Fruit fly (Drosophila melanogaster) whole organism, embryonic: ENCODE measurements around the gene Pif1A.

Experiments
- CG12769 ChIP-seq: fragments of 200-800 bp; sonication (Bioruptor generic); optimal IDR thresholded peaks from 2 replicates; lab custom pipeline; 2019; ENCODE audit warnings: missing biosample characterization, mild to moderate bottlenecking, missing genetic modification characterization, moderate library complexity
- CG13296 ChIP-seq: fragments of 200-800 bp; sonication (Bioruptor generic); optimal IDR thresholded peaks from 3 replicates; lab custom pipeline; 2018; ENCODE audit warnings: missing biosample characterization, mild to moderate bottlenecking, missing genetic modification characterization
- CG13894 ChIP-seq: fragments of 200-800 bp; sonication (Bioruptor generic); optimal IDR thresholded peaks from 3 replicates; lab custom pipeline; 2018; ENCODE audit warnings: missing biosample characterization, mild to moderate bottlenecking, missing genetic modification characterization, moderate library complexity
- CG15514 ChIP-seq: fragments of 200-800 bp; sonication (Bioruptor generic); optimal IDR thresholded peaks from 3 replicates; lab custom pipeline; 2017; ENCODE audit warnings: missing biosample characterization, missing genetic modification characterization, mild to moderate bottlenecking, moderate library complexity, missing genetic modification reagents
- CG2129 ChIP-seq: fragments of 200-800 bp; sonication (Bioruptor generic); IDR thresholded peaks from 2 replicates; pipeline ENCODE4 v1.3.6; 2022; ENCODE audit warnings: missing biosample characterization, missing genetic modification characterization; ENCODE audit not compliant: partially characterized antibody
- CG30020 ChIP-seq: fragments of 200-800 bp; optimal IDR thresholded peaks from 2 replicates; lab custom pipeline; 2019; ENCODE audit warnings: missing biosample characterization, mild to moderate bottlenecking, missing genetic modification characterization, moderate library complexity
- CG31224 ChIP-seq: fragments of 200-800 bp; sonication (Bioruptor generic); IDR thresholded peaks from 2 replicates; pipeline ENCODE4 v1.3.6; 2022; ENCODE audit warnings: missing biosample characterization, missing genetic modification characterization
- CG33557 ChIP-seq: fragments of 200-800 bp; sonication (Bioruptor generic); optimal IDR thresholded peaks from 2 replicates; lab custom pipeline; 2019; ENCODE audit warnings: missing biosample characterization, mild to moderate bottlenecking, missing genetic modification characterization, moderate library complexity
- CG34376 ChIP-seq: fragments of 200-800 bp; sonication (Bioruptor generic); optimal IDR thresholded peaks from 2 replicates; lab custom pipeline; 2018; ENCODE audit warnings: missing biosample characterization, mild to moderate bottlenecking, missing genetic modification characterization
- CG4820 ChIP-seq: fragments of 200-800 bp; sonication (Bioruptor generic); optimal IDR thresholded peaks from 3 replicates; lab custom pipeline; 2016; ENCODE audit warnings: missing biosample characterization, missing genetic modification characterization
- CG6765 ChIP-seq: fragments of 200-800 bp; sonication (Bioruptor generic); optimal IDR thresholded peaks from 3 replicates; lab custom pipeline; 2017; ENCODE audit warnings: missing biosample characterization, mild to moderate bottlenecking, missing genetic modification characterization
- CG7987 ChIP-seq: fragments of 200-800 bp; sonication (Bioruptor generic); optimal IDR thresholded peaks from 2 replicates; lab custom pipeline; 2018; ENCODE audit warnings: missing biosample characterization, mild to moderate bottlenecking, missing genetic modification characterization, moderate library complexity
- CG8290 ChIP-seq, 3 experiments: fragments of 200-800 bp; sonication (Bioruptor generic); optimal IDR thresholded peaks; 2 replicates each; lab custom pipeline; 2016 to 2019; ENCODE audit warnings: missing biosample characterization in 3 of 3, missing genetic modification characterization in 3 of 3, mild to moderate bottlenecking in 2 of 3, moderate library complexity in 1 of 3
- Deaf1 ChIP-seq: fragments of 200-800 bp; optimal IDR thresholded peaks from 3 replicates; lab custom pipeline; 2019; ENCODE audit warnings: missing biosample characterization, mild to moderate bottlenecking, missing genetic modification characterization, moderate library complexity
- ERR ChIP-seq: fragments of 200-800 bp; sonication (Bioruptor generic); optimal IDR thresholded peaks from 2 replicates; lab custom pipeline; 2016; ENCODE audit warnings: missing biosample characterization, missing genetic modification characterization
- Eip74EF ChIP-seq, 2 experiments: fragments of 200-800 bp in 1 of 2; fragments of >200 bp in 1 of 2; sonication (Bioruptor generic) in 1 of 2; optimal IDR thresholded peaks; 2 replicates each; lab custom pipeline; 2017 to 2019; ENCODE audit warnings: missing biosample characterization in 2 of 2, missing genetic modification characterization in 2 of 2, mild to moderate bottlenecking in 1 of 2, moderate library complexity in 1 of 2
- Ets97D ChIP-seq: fragments of 200-800 bp; sonication (Bioruptor generic); optimal IDR thresholded peaks from 3 replicates; lab custom pipeline; 2016; ENCODE audit warnings: missing biosample characterization, missing genetic modification characterization
- Hmr ChIP-seq: fragments of 200-800 bp; sonication (Bioruptor generic); optimal IDR thresholded peaks from 3 replicates; lab custom pipeline; 2017; ENCODE audit warnings: mild to moderate bottlenecking, missing biosample characterization, missing genetic modification reagents, missing genetic modification characterization
- Hmx ChIP-seq: fragments of 200-800 bp; sonication (Bioruptor generic); optimal IDR thresholded peaks from 2 replicates; lab custom pipeline; 2016; ENCODE audit warnings: missing biosample characterization, missing genetic modification characterization
- Hr78 ChIP-seq, 2 experiments: fragments of 200-800 bp in 1 of 2; fragments of >200 bp in 1 of 2; sonication (Bioruptor generic) in 1 of 2; optimal IDR thresholded peaks; 2 replicates each; lab custom pipeline; 2017 to 2019; ENCODE audit warnings: missing biosample characterization in 2 of 2, missing genetic modification characterization in 2 of 2, mild to moderate bottlenecking in 1 of 2, moderate library complexity in 1 of 2
- Med ChIP-seq: fragments of 200-800 bp; sonication (Bioruptor generic); peaks from one replicate; lab custom pipeline; 2016; ENCODE audit warnings: missing biosample characterization, missing genetic modification characterization, mild to moderate bottlenecking, inconsistent platforms, moderate library complexity
- NC2β ChIP-seq: fragments of 200-800 bp; sonication (Bioruptor generic); optimal IDR thresholded peaks from 2 replicates; lab custom pipeline; 2016; ENCODE audit warnings: missing biosample characterization, missing genetic modification characterization
- Nf-YB ChIP-seq: fragments of 200-800 bp; sonication (Bioruptor generic); optimal IDR thresholded peaks from 3 replicates; lab custom pipeline; 2019; ENCODE audit warnings: missing biosample characterization, mild to moderate bottlenecking, missing genetic modification characterization, moderate library complexity
- abd-A ChIP-seq: fragments of 200-800 bp; sonication (Bioruptor generic); optimal IDR thresholded peaks from 3 replicates; lab custom pipeline; 2019; ENCODE audit warnings: missing biosample characterization, mild to moderate bottlenecking, missing genetic modification characterization, moderate library complexity
- bigmax ChIP-seq: fragments of 200-800 bp; sonication (Bioruptor generic); optimal IDR thresholded peaks from 2 replicates; lab custom pipeline; 2018; ENCODE audit warnings: missing biosample characterization, mild to moderate bottlenecking, missing genetic modification characterization
- chinmo ChIP-seq: fragments of 200-800 bp; sonication (Bioruptor generic); IDR thresholded peaks from 4 replicates; pipeline ENCODE4 v1.3.6; 2022; ENCODE audit warnings: missing biosample characterization, missing genetic modification characterization; ENCODE audit not compliant: partially characterized antibody
- dati ChIP-seq: fragments of 200-800 bp; sonication (Bioruptor generic); IDR thresholded peaks from 2 replicates; pipeline ENCODE4 v1.3.6; 2022; ENCODE audit warnings: missing biosample characterization, missing genetic modification characterization
- dysf ChIP-seq: fragments of 200-800 bp; sonication (Bioruptor generic); IDR thresholded peaks from 3 replicates; pipeline ENCODE4 v1.3.6; 2022; ENCODE audit warnings: missing biosample characterization, missing genetic modification characterization
- h ChIP-seq: fragments of >200 bp; optimal IDR thresholded peaks from 2 replicates; lab custom pipeline; 2017
- lab ChIP-seq: fragments of 200-800 bp; sonication (Bioruptor generic); optimal IDR thresholded peaks from 3 replicates; lab custom pipeline; 2017; ENCODE audit warnings: missing biosample characterization, missing genetic modification characterization, mild to moderate bottlenecking, moderate library complexity, missing genetic modification reagents
- mld ChIP-seq: fragments of 200-800 bp; sonication (Bioruptor generic); IDR thresholded peaks from 3 replicates; pipeline ENCODE4 v1.3.6; 2022; ENCODE audit warnings: missing biosample characterization, missing genetic modification characterization; ENCODE audit not compliant: partially characterized antibody
- nerfin-1 ChIP-seq: fragments of 200-800 bp; sonication (Bioruptor generic); optimal IDR thresholded peaks from 3 replicates; lab custom pipeline; 2019; ENCODE audit warnings: missing biosample characterization, mild to moderate bottlenecking, missing genetic modification characterization, moderate library complexity
- nom ChIP-seq: fragments of 200-800 bp; sonication (Bioruptor generic); optimal IDR thresholded peaks from 2 replicates; lab custom pipeline; 2017; ENCODE audit warnings: missing biosample characterization, missing genetic modification characterization, mild to moderate bottlenecking, moderate library complexity, missing genetic modification reagents
- pzg ChIP-seq: fragments of 200-800 bp; sonication (Bioruptor generic); optimal IDR thresholded peaks from 3 replicates; lab custom pipeline; 2018; ENCODE audit warnings: missing biosample characterization, mild to moderate bottlenecking, missing genetic modification characterization, moderate library complexity
- scrt ChIP-seq: fragments of 200-800 bp; sonication (Bioruptor generic); optimal IDR thresholded peaks from 2 replicates; lab custom pipeline; 2018; ENCODE audit warnings: missing biosample characterization, mild to moderate bottlenecking, missing genetic modification characterization, moderate library complexity
- sisA ChIP-seq: fragments of 200-800 bp; sonication (Bioruptor generic); IDR thresholded peaks from 2 replicates; pipeline ENCODE4 v1.3.6; 2022; ENCODE audit warnings: missing biosample characterization, missing genetic modification characterization
- vvl ChIP-seq: fragments of 200-800 bp; sonication (Bioruptor generic); IDR thresholded peaks from 2 replicates; pipeline ENCODE4 v1.3.6; 2022; ENCODE audit warnings: missing biosample characterization, missing genetic modification characterization

The Pif1A gene

dm6 chr3R:8805388-8805852, 4.4 kb upstream of the Pif1A start, which contains the start of gene CG9839 (continued):
- no peak for TF ChIP-seq dati (GFP tag; lab: Robert Waterston, UW)

DNA sequence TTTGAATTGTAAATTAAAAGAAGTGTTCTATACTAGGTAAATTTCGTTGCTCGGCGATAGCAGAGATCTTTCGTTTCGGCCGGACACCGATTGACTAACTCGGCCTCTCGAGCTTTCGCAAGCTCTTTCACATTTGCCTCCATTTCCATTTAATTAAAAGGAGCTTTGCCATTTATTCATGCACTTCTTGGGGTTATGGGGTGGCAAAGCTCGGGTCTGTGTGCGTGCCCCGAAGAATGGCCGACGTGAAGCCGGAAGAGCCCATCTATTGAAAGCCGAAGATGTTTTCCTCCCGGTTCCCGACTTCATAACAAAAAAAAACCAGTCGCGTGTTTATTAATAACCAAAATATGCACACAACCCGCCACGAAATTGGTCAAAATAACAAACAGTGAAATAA, 1.1 kb downstream of the Pif1A start:
- TF ChIP-seq CG31224 (GFP tag; lab: Robert Waterston, UW) (no peak), CG7987 (GFP tag; lab: Kevin White, UChicago) (peak; percentile 12), bigmax (peak; percentile 33), Hmx (GFP tag; lab: Kevin White, UChicago) (no peak), CG15514 (GFP tag; lab: Kevin White, UChicago) (peak; percentile 10), CG13296 (GFP tag; lab: Kevin White, UChicago) (peak; percentile 38), chinmo (GFP tag; lab: Robert Waterston, UW) (peak; percentile 89), Hmr (GFP tag; lab: Kevin White, UChicago) (peak; percentile 20), Nf-YB (GFP tag; lab: Kevin White, UChicago) (no peak), Eip74EF (GFP tag; optimal IDR thresholded peaks at IDR 0.05; lab: Kevin White, UChicago) (peak in 1 of 2 experiments; percentile 66), CG13894 (tag; lab: Kevin White, UChicago) (peak; percentile 90), mld (GFP tag; lab: Robert Waterston, UW) (no peak), sisA (GFP tag; lab: Robert Waterston, UW) (no peak), Hr78 (GFP tag; optimal IDR thresholded peaks at IDR 0.05; lab: Kevin White, UChicago) (peak in 1 of 2 experiments; percentile 65), dysf (GFP tag; lab: Robert Waterston, UW) (peak; percentile 26; the same call in 1 of the 3 replicates), vvl (GFP tag; lab: Robert Waterston, UW) (peak; percentile 54; the same call in 1 of the 2 replicates), CG12769 (tag; lab: Kevin White, UChicago) (peak; percentile 54), CG30020 (tag; lab: Kevin White, UChicago) (no peak), CG2129 (GFP tag; lab: Robert Waterston, UW) (no peak), nerfin-1 (tag; lab: Kevin White, UChicago) (no peak), CG34376 (GFP tag; lab: Kevin White, UChicago) (peak; percentile 55), Ets97D (GFP tag; lab: Kevin White, UChicago) (peak; percentile 16), scrt (GFP tag; lab: Kevin White, UChicago) (peak; percentile 6), NC2β (GFP tag; lab: Kevin White, UChicago) (no peak), CG6765 (GFP tag; lab: Kevin White, UChicago) (no peak), pzg (peak; percentile 3), nom (GFP tag; lab: Kevin White, UChicago) (no peak), Med (GFP tag; lab: Kevin White, UChicago) (peak; percentile 72), CG33557 (GFP tag; lab: Kevin White, UChicago) (no peak), ERR (GFP tag; lab: Kevin White, UChicago) (no peak), Deaf1 (tag; lab: Kevin White, UChicago) (peak; percentile 93), CG8290 (GFP tag; optimal IDR thresholded peaks at IDR 0.05; lab: Kevin White, UChicago) (no peak), CG8290 (tag; optimal IDR thresholded peaks at IDR 0.05; lab: Kevin White, UChicago) (peak in 1 of 2 experiments; percentile 11), h (lab: Kevin White, UChicago) (no peak), abd-A (tag; lab: Kevin White, UChicago) (peak; percentile 76), CG4820 (GFP tag; lab: Kevin White, UChicago) (no peak), lab (GFP tag; lab: Kevin White, UChicago) (peak; percentile 39)
